Fruit fly (Drosophila melanogaster): ENCODE results near the gene CG7878.

DNA sequence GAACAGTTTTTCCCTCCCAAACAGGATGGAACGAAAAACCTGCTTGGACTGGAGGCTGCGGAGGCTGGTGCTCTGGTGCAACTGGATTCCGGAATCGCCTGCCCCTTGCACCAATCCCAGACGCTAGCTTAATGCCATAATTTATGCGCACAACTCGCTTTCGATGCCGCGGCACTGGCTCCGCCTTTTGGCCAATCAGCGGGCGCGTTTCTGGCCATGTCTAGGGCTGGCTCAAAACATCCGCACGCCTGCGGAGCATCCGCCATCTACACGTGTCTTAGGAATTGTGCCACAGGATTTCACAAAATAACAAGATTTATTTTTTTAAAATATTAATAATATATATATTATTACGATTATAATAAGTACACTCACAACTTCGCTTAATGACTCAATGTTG is 12.0 kb downstream of the CG7878 start:
- TF ChIP-seq D1 (tag; optimal IDR thresholded peaks at IDR 0.05) (no peak), CG12605 (GFP tag; IDR thresholded peaks at IDR 0.05) (no peak), CG32121 (GFP tag; IDR thresholded peaks at IDR 0.05) (no peak), CG10348 (GFP tag; IDR thresholded peaks at IDR 0.05) (no peak), CG14655 (GFP tag; optimal IDR thresholded peaks at IDR 0.05) (no peak), CG17806 (tag; optimal IDR thresholded peaks at IDR 0.05) (no peak), EcR (GFP tag; optimal IDR thresholded peaks at IDR 0.05) (no peak), CG4496 (GFP tag; IDR thresholded peaks at IDR 0.05) (no peak), Pif1B (GFP tag; optimal IDR thresholded peaks at IDR 0.05) (no peak), Snoo (tag; optimal IDR thresholded peaks at IDR 0.05) (no peak), CG34367 (tag; optimal IDR thresholded peaks at IDR 0.05) (no peak), CG13204 (GFP tag; optimal IDR thresholded peaks at IDR 0.05) (no peak), fd96Ca (GFP tag; IDR thresholded peaks at IDR 0.05) (no peak)
